Worm (Caenorhabditis elegans) whole organism, L4 larva: Measurements from ENCODE around the gene F58E6.8.

Experiments
- D1046.2 ChIP-seq: fragments of 200-800 bp; sonication (Bioruptor generic); IDR thresholded peaks from 2 replicates; pipeline ENCODE4 v1.3.6; 2022; ENCODE audit warnings: missing genetic modification characterization, missing compliant biosample characterization
- R02D3.7 ChIP-seq: fragments of 150-350 bp; sonication (generic microtip); optimal IDR thresholded peaks from 3 replicates; lab custom pipeline; 2014; ENCODE audit warnings: missing biosample characterization, missing genetic modification characterization
- lin-39 ChIP-seq: fragments of 150-350 bp; optimal IDR thresholded peaks from 2 replicates; lab custom pipeline; 2014; ENCODE audit warnings: missing biosample characterization, missing genetic modification reagents, missing genetic modification characterization
- mep-1 ChIP-seq: fragments of 150-350 bp; sonication (generic microtip); optimal IDR thresholded peaks from 3 replicates; lab custom pipeline; 2014; ENCODE audit warnings: missing biosample characterization, missing genetic modification characterization
- nhr-6 ChIP-seq: fragments of 150-350 bp; optimal IDR thresholded peaks from 2 replicates; lab custom pipeline; 2014; ENCODE audit warnings: missing biosample characterization, missing genetic modification characterization
- nhr-76 ChIP-seq: fragments of 150-350 bp; optimal IDR thresholded peaks from 2 replicates; lab custom pipeline; 2014; ENCODE audit warnings: missing biosample characterization, missing genetic modification characterization
- snpc-4 ChIP-seq: fragments of 150-350 bp; optimal IDR thresholded peaks from 2 replicates; lab custom pipeline; 2014; ENCODE audit warnings: missing biosample characterization, missing genetic modification characterization

ce11 chrV:9764552-9764951 is 8.9 kb upstream of the F58E6.8 start:
- TF ChIP-seq nhr-76 (tag; lab: Kevin White, UChicago): no peak
- TF ChIP-seq D1046.2 (GFP tag; lab: Robert Waterston, UW): no peak
- no peak for TF ChIP-seq nhr-6 (tag; lab: Kevin White, UChicago)
- TF ChIP-seq lin-39: no peak
- TF ChIP-seq R02D3.7 (tag; lab: Kevin White, UChicago): no peak
- TF ChIP-seq mep-1 (tag; lab: Kevin White, UChicago): no peak
- TF ChIP-seq snpc-4: no peak
